Fruit fly (Drosophila melanogaster) whole organism, prepupa: ENCODE results near the gene CG3123.

ENCODE experiments used
- CG15336 ChIP-seq: fragments of 200-800 bp; sonication (Bioruptor generic); IDR thresholded peaks from 2 replicates; pipeline ENCODE4 v1.3.6; 2022; ENCODE audit warnings: missing biosample characterization, missing genetic modification characterization
- CG16779 ChIP-seq: fragments of 200-800 bp; sonication (Bioruptor generic); optimal IDR thresholded peaks from 3 replicates; lab custom pipeline; 2017; ENCODE audit warnings: missing biosample characterization, mild to moderate bottlenecking, missing genetic modification characterization
- CG31627 ChIP-seq: fragments of 200-800 bp; sonication (Bioruptor generic); optimal IDR thresholded peaks from 3 replicates; lab custom pipeline; 2016; ENCODE audit warnings: missing biosample characterization, missing genetic modification characterization
- CG32006 ChIP-seq: fragments of 200-800 bp; sonication (Bioruptor generic); optimal IDR thresholded peaks from 3 replicates; lab custom pipeline; 2017; ENCODE audit warnings: missing biosample characterization, mild to moderate bottlenecking, missing genetic modification characterization
- Gug ChIP-seq: fragments of 200-800 bp; sonication (Bioruptor generic); IDR thresholded peaks from 2 replicates; pipeline ENCODE4 v1.3.6; 2022; ENCODE audit warnings: missing biosample characterization, missing genetic modification characterization
- Hr39 ChIP-seq: fragments of 200-800 bp; sonication (Bioruptor generic); optimal IDR thresholded peaks from 2 replicates; lab custom pipeline; 2016; ENCODE audit warnings: missing biosample characterization, missing genetic modification characterization
- Lpt ChIP-seq: fragments of 200-800 bp; sonication (Bioruptor generic); optimal IDR thresholded peaks from 3 replicates; lab custom pipeline; 2016; ENCODE audit warnings: missing biosample characterization, missing genetic modification characterization
- OdsH ChIP-seq: fragments of 200-800 bp; sonication (Bioruptor generic); optimal IDR thresholded peaks from 3 replicates; lab custom pipeline; 2016; ENCODE audit warnings: missing biosample characterization, missing genetic modification characterization
- cyc ChIP-seq: fragments of 200-800 bp; sonication (Bioruptor generic); optimal IDR thresholded peaks from 3 replicates; lab custom pipeline; 2016; ENCODE audit warnings: missing biosample characterization, missing genetic modification characterization
- pdm3 ChIP-seq: fragments of 200-800 bp; sonication (Bioruptor generic); optimal IDR thresholded peaks from 3 replicates; lab custom pipeline; 2016; ENCODE audit warnings: missing biosample characterization, missing genetic modification characterization
- spab ChIP-seq: fragments of 200-800 bp; sonication (Bioruptor generic); optimal IDR thresholded peaks from 2 replicates; lab custom pipeline; 2017; ENCODE audit warnings: missing biosample characterization, mild to moderate bottlenecking, missing genetic modification characterization, missing genetic modification reagents
- vri ChIP-seq: fragments of 200-800 bp; sonication (Bioruptor generic); optimal IDR thresholded peaks from 3 replicates; lab custom pipeline; 2016; ENCODE audit warnings: missing biosample characterization, mild to moderate bottlenecking, missing genetic modification characterization

dm6 chr2L:2808038-2808699, 17.1 kb downstream of the CG3123 start:
- TF ChIP-seq Lpt (GFP tag; lab: Kevin White, UChicago), result no peak
- peak; percentile 1 for TF ChIP-seq vri (GFP tag; lab: Kevin White, UChicago)
- no peak for TF ChIP-seq pdm3 (GFP tag; lab: Kevin White, UChicago)
- TF ChIP-seq spab (GFP tag; lab: Kevin White, UChicago), result no peak
- no peak for TF ChIP-seq Hr39 (GFP tag; lab: Kevin White, UChicago)
- TF ChIP-seq CG16779 (tag; lab: Kevin White, UChicago), result peak; percentile 11
- no peak for TF ChIP-seq CG32006 (GFP tag; lab: Kevin White, UChicago)
- no peak for TF ChIP-seq CG15336 (GFP tag; lab: Robert Waterston, UW)
- TF ChIP-seq Gug (GFP tag; lab: Robert Waterston, UW), result no peak
- no peak for TF ChIP-seq OdsH
- no peak for TF ChIP-seq CG31627
- no peak for TF ChIP-seq cyc (GFP tag; lab: Kevin White, UChicago)
